Fruit fly (Drosophila melanogaster) whole organism, embryonic: ENCODE measurements around the gene HemK1.
A peak's percentile ranks its signal among the peaks of the same experiment; 100 is the strongest.

Experiments used
- Bdp1 ChIP-seq: fragments of 200-800 bp; sonication (Bioruptor generic); optimal IDR thresholded peaks from 3 replicates; lab custom pipeline; 2016; ENCODE audit warnings: missing biosample characterization, missing genetic modification characterization
- CG11085 ChIP-seq: fragments of 200-800 bp; sonication (Bioruptor generic); IDR thresholded peaks from 2 replicates; pipeline ENCODE4 v1.3.6; 2022; ENCODE audit warnings: missing biosample characterization, missing genetic modification characterization
- CG11504 ChIP-seq: fragments of 200-800 bp; sonication (Bioruptor generic); optimal IDR thresholded peaks from 3 replicates; lab custom pipeline; 2019; ENCODE audit warnings: missing biosample characterization, mild to moderate bottlenecking, missing genetic modification characterization, moderate library complexity
- CG1233 ChIP-seq: fragments of 200-800 bp; sonication (Bioruptor generic); optimal IDR thresholded peaks from 4 replicates; lab custom pipeline; 2018; ENCODE audit warnings: missing biosample characterization, mild to moderate bottlenecking, missing genetic modification characterization
- CG12659 ChIP-seq: fragments of 200-800 bp; sonication (Bioruptor generic); optimal IDR thresholded peaks from 3 replicates; lab custom pipeline; 2017; ENCODE audit warnings: mild to moderate bottlenecking, missing biosample characterization, missing genetic modification reagents, missing genetic modification characterization
- CG13624 ChIP-seq: fragments of 200-800 bp; sonication (Bioruptor generic); optimal IDR thresholded peaks from 2 replicates; lab custom pipeline; 2016; ENCODE audit warnings: missing biosample characterization, missing genetic modification characterization
- CG14667 ChIP-seq: fragments of 200-800 bp; sonication (Bioruptor generic); IDR thresholded peaks from 2 replicates; pipeline ENCODE4 v1.3.6; 2022; ENCODE audit warnings: missing biosample characterization, missing genetic modification characterization
- CG15696 ChIP-seq: fragments of 200-800 bp; sonication (Bioruptor generic); optimal IDR thresholded peaks from 2 replicates; lab custom pipeline; 2019; ENCODE audit warnings: missing biosample characterization, mild to moderate bottlenecking, missing genetic modification characterization, moderate library complexity
- CG1647 ChIP-seq: fragments of 200-800 bp; sonication (Bioruptor generic); optimal IDR thresholded peaks from 3 replicates; lab custom pipeline; 2016; ENCODE audit warnings: missing biosample characterization, missing genetic modification characterization
- CG17912 ChIP-seq: fragments of 200-800 bp; sonication (Bioruptor generic); optimal IDR thresholded peaks from 2 replicates; lab custom pipeline; 2018; ENCODE audit warnings: missing biosample characterization, mild to moderate bottlenecking, missing genetic modification characterization
- CG2199 ChIP-seq: fragments of 200-800 bp; sonication (Bioruptor generic); IDR thresholded peaks from 3 replicates; pipeline ENCODE4 v1.3.6; 2022; ENCODE audit warnings: missing biosample characterization, missing genetic modification characterization
- CG2712 ChIP-seq: fragments of 200-800 bp; optimal IDR thresholded peaks from 3 replicates; lab custom pipeline; 2019; ENCODE audit warnings: missing biosample characterization, mild to moderate bottlenecking, missing genetic modification characterization, moderate library complexity
- CG3065 ChIP-seq: fragments of 200-800 bp; sonication (Bioruptor generic); optimal IDR thresholded peaks from 2 replicates; lab custom pipeline; 2016; ENCODE audit warnings: missing biosample characterization, missing genetic modification characterization
- CG31388 ChIP-seq: fragments of 200-800 bp; sonication (Bioruptor generic); optimal IDR thresholded peaks from 2 replicates; lab custom pipeline; 2016; ENCODE audit warnings: missing biosample characterization, missing genetic modification characterization
- CG34224 ChIP-seq: fragments of 200-800 bp; sonication (Bioruptor generic); IDR thresholded peaks from 3 replicates; pipeline ENCODE4 v1.3.6; 2022; ENCODE audit warnings: missing biosample characterization, missing genetic modification characterization; ENCODE audit not compliant: partially characterized antibody
- CG4854 ChIP-seq: fragments of 200-800 bp; sonication (Bioruptor generic); optimal IDR thresholded peaks from 2 replicates; lab custom pipeline; 2016; ENCODE audit warnings: missing biosample characterization, missing genetic modification characterization, inconsistent platforms
- CG7963 ChIP-seq: fragments of 200-800 bp; sonication (Bioruptor generic); IDR thresholded peaks from 3 replicates; pipeline ENCODE4 v1.3.6; 2022; ENCODE audit warnings: missing biosample characterization, missing genetic modification characterization; ENCODE audit not compliant: partially characterized antibody
- CG8290 ChIP-seq, 3 experiments: fragments of 200-800 bp; sonication (Bioruptor generic); optimal IDR thresholded peaks; 2 replicates each; lab custom pipeline; 2016 to 2019; ENCODE audit warnings: missing biosample characterization in 3 of 3, missing genetic modification characterization in 3 of 3, mild to moderate bottlenecking in 2 of 3, moderate library complexity in 1 of 3
- CTCF ChIP-seq: fragments of 200-800 bp; sonication (Bioruptor generic); optimal IDR thresholded peaks from 2 replicates; lab custom pipeline; 2017; ENCODE audit warnings: missing biosample characterization, mild to moderate bottlenecking, missing genetic modification characterization, moderate library complexity
- Dfd ChIP-seq, 2 experiments: fragments of >200 bp; optimal IDR thresholded peaks; 2 replicates each; lab custom pipeline; 2017; ENCODE audit warnings: missing biosample characterization in 2 of 2, missing genetic modification characterization in 2 of 2
- Fer1 ChIP-seq: fragments of 200-800 bp; sonication (Bioruptor generic); optimal IDR thresholded peaks from 2 replicates; lab custom pipeline; 2017; ENCODE audit warnings: missing biosample characterization, mild to moderate bottlenecking, missing genetic modification characterization
- HLHmδ ChIP-seq: fragments of 200-800 bp; sonication (Bioruptor generic); optimal IDR thresholded peaks from 2 replicates; lab custom pipeline; 2018; ENCODE audit warnings: missing biosample characterization, mild to moderate bottlenecking, missing genetic modification characterization, moderate library complexity
- Jarid2 ChIP-seq: fragments of 200-800 bp; sonication (Bioruptor generic); optimal IDR thresholded peaks from 3 replicates; lab custom pipeline; 2017; ENCODE audit warnings: mild to moderate bottlenecking, missing biosample characterization, missing genetic modification reagents, missing genetic modification characterization
- Mes4 ChIP-seq: fragments of 200-800 bp; sonication (Bioruptor generic); optimal IDR thresholded peaks from 2 replicates; lab custom pipeline; 2016; ENCODE audit warnings: missing biosample characterization, missing genetic modification characterization
- NC2α ChIP-seq: fragments of 200-800 bp; sonication (Bioruptor generic); optimal IDR thresholded peaks from 2 replicates; lab custom pipeline; 2016; ENCODE audit warnings: missing biosample characterization, missing genetic modification characterization
- Optix ChIP-seq: fragments of 200-800 bp; sonication (Bioruptor generic); IDR thresholded peaks from 3 replicates; pipeline ENCODE4 v1.3.6; 2022; ENCODE audit warnings: missing biosample characterization, missing genetic modification characterization
- PHDP ChIP-seq: fragments of 200-800 bp; sonication (Bioruptor generic); optimal IDR thresholded peaks from 3 replicates; lab custom pipeline; 2018; ENCODE audit warnings: missing biosample characterization, mild to moderate bottlenecking, missing genetic modification characterization, moderate library complexity
- Scr ChIP-seq: fragments of 200-800 bp; sonication (Bioruptor generic); IDR thresholded peaks from 2 replicates; pipeline ENCODE4 v1.3.6; 2022; ENCODE audit warnings: missing biosample characterization, missing genetic modification characterization; ENCODE audit not compliant: partially characterized antibody
- Sry-β ChIP-seq: fragments of 200-800 bp; sonication (Bioruptor generic); optimal IDR thresholded peaks from 2 replicates; lab custom pipeline; 2018; ENCODE audit warnings: missing biosample characterization, mild to moderate bottlenecking, missing genetic modification characterization, moderate library complexity
- Taf1 ChIP-seq: fragments of 200-800 bp; sonication (Bioruptor generic); IDR thresholded peaks from 2 replicates; pipeline ENCODE4 v1.3.6; 2022; ENCODE audit warnings: missing biosample characterization, missing genetic modification characterization
- ase ChIP-seq: fragments of 200-800 bp; sonication (Bioruptor generic); IDR thresholded peaks from 3 replicates; pipeline ENCODE4 v1.3.6; 2022; ENCODE audit warnings: missing biosample characterization, missing genetic modification characterization
- ato ChIP-seq: fragments of 200-800 bp; sonication (Bioruptor generic); IDR thresholded peaks from 2 replicates; pipeline ENCODE4 v1.3.6; 2022; ENCODE audit warnings: missing biosample characterization, missing genetic modification characterization; ENCODE audit not compliant: partially characterized antibody
- caup ChIP-seq: fragments of 200-800 bp; sonication (Bioruptor generic); optimal IDR thresholded peaks from 3 replicates; lab custom pipeline; 2017; ENCODE audit warnings: missing biosample characterization, mild to moderate bottlenecking, missing genetic modification characterization, moderate library complexity; ENCODE audit not compliant: severe bottlenecking
- cg ChIP-seq: fragments of 200-800 bp; sonication (Bioruptor generic); optimal IDR thresholded peaks from 3 replicates; lab custom pipeline; 2019; ENCODE audit warnings: missing biosample characterization, mild to moderate bottlenecking, missing genetic modification characterization, moderate library complexity
- ci ChIP-seq: fragments of 200-800 bp; sonication (Bioruptor generic); IDR thresholded peaks from 3 replicates; pipeline ENCODE4 v1.3.6; 2022; ENCODE audit warnings: missing biosample characterization, missing genetic modification characterization
- dmrt11E ChIP-seq: fragments of 200-800 bp; sonication (Bioruptor generic); optimal IDR thresholded peaks from 3 replicates; lab custom pipeline; 2018; ENCODE audit warnings: missing biosample characterization, mild to moderate bottlenecking, missing genetic modification characterization, moderate library complexity
- emc ChIP-seq: fragments of 200-800 bp; sonication (Bioruptor generic); optimal IDR thresholded peaks from 2 replicates; lab custom pipeline; 2016; ENCODE audit warnings: missing biosample characterization, missing genetic modification characterization
- fd3F ChIP-seq: fragments of 200-800 bp; sonication (Bioruptor generic); optimal IDR thresholded peaks from 2 replicates; lab custom pipeline; 2018; ENCODE audit warnings: missing biosample characterization, mild to moderate bottlenecking, missing genetic modification characterization, moderate library complexity
- ken ChIP-seq: fragments of 200-800 bp; sonication (Bioruptor generic); IDR thresholded peaks from 3 replicates; pipeline ENCODE4 v1.3.6; 2022; ENCODE audit warnings: missing biosample characterization, missing genetic modification characterization
- knrl ChIP-seq: fragments of 200-800 bp; sonication (Bioruptor generic); IDR thresholded peaks from 3 replicates; pipeline ENCODE4 v1.3.6; 2022; ENCODE audit warnings: missing biosample characterization, missing genetic modification characterization; ENCODE audit not compliant: partially characterized antibody
- nerfin-1 ChIP-seq: fragments of 200-800 bp; sonication (Bioruptor generic); optimal IDR thresholded peaks from 3 replicates; lab custom pipeline; 2019; ENCODE audit warnings: missing biosample characterization, mild to moderate bottlenecking, missing genetic modification characterization, moderate library complexity
- odd ChIP-seq: fragments of 200-800 bp; sonication (Bioruptor generic); optimal IDR thresholded peaks from 2 replicates; lab custom pipeline; 2017; ENCODE audit warnings: missing biosample characterization, mild to moderate bottlenecking, missing genetic modification characterization
- p53 ChIP-seq: fragments of 200-800 bp; sonication (Bioruptor generic); optimal IDR thresholded peaks from 2 replicates; lab custom pipeline; 2016; ENCODE audit warnings: missing biosample characterization, missing genetic modification characterization
- ranshi ChIP-seq: fragments of 200-800 bp; sonication (Bioruptor generic); IDR thresholded peaks from 2 replicates; pipeline ENCODE4 v1.3.6; 2022; ENCODE audit warnings: missing biosample characterization, missing genetic modification characterization
- schlank ChIP-seq: fragments of 200-800 bp; sonication (Bioruptor generic); optimal IDR thresholded peaks from 2 replicates; lab custom pipeline; 2018; ENCODE audit warnings: missing biosample characterization, mild to moderate bottlenecking, missing genetic modification characterization
- sim ChIP-seq: fragments of 200-800 bp; sonication (Bioruptor generic); IDR thresholded peaks from 2 replicates; pipeline ENCODE4 v1.3.6; 2022; ENCODE audit warnings: missing biosample characterization, missing genetic modification characterization
- sqz ChIP-seq: fragments of 200-800 bp; sonication (Bioruptor generic); optimal IDR thresholded peaks from 3 replicates; lab custom pipeline; 2018; ENCODE audit warnings: missing biosample characterization, mild to moderate bottlenecking, missing genetic modification characterization
- tio ChIP-seq: fragments of 200-800 bp; sonication (Bioruptor generic); optimal IDR thresholded peaks from 2 replicates; lab custom pipeline; 2017; ENCODE audit warnings: missing biosample characterization, missing genetic modification characterization, inconsistent platforms
- wor ChIP-seq: fragments of 200-800 bp; sonication (Bioruptor generic); IDR thresholded peaks from 2 replicates; pipeline ENCODE4 v1.3.6; 2022; ENCODE audit warnings: missing biosample characterization, missing genetic modification characterization
- yki ChIP-seq: fragments of >200 bp; optimal IDR thresholded peaks from 3 replicates; lab custom pipeline; 2018
- z ChIP-seq: fragments of 200-800 bp; sonication (Bioruptor generic); IDR thresholded peaks from 3 replicates; pipeline ENCODE4 v1.3.6; 2022; ENCODE audit warnings: missing biosample characterization, missing genetic modification characterization

HemK1 gene

dm6 chr2L:6462259-6462658 lies 5.2 kb downstream of the HemK1 start (continued):
- no peak for TF ChIP-seq Jarid2 (GFP tag; lab: Kevin White, UChicago)
- TF ChIP-seq p53 (GFP tag; lab: Kevin White, UChicago) = no peak
- no peak for TF ChIP-seq CG34224
- TF ChIP-seq Optix (GFP tag; lab: Robert Waterston, UW) = 0 out of 3 replicates have a peak, but pooled peaks have one; percentile 29
- peak; percentile 3 for TF ChIP-seq CG1647 (GFP tag; lab: Kevin White, UChicago)
- TF ChIP-seq Fer1 (GFP tag; lab: Kevin White, UChicago) = no peak
- no peak for TF ChIP-seq emc (GFP tag; lab: Kevin White, UChicago)
- TF ChIP-seq CG8290 (GFP tag; optimal IDR thresholded peaks at IDR 0.05; lab: Kevin White, UChicago) = no peak
- TF ChIP-seq CG8290 (tag; optimal IDR thresholded peaks at IDR 0.05; lab: Kevin White, UChicago) = peak; percentile 10 to 31
- no peak for TF ChIP-seq CG11504
- TF ChIP-seq schlank (tag; lab: Kevin White, UChicago) = no peak
- no peak for TF ChIP-seq CTCF (GFP tag; lab: Kevin White, UChicago)
- no peak for TF ChIP-seq nerfin-1
- TF ChIP-seq dmrt11E (tag; lab: Kevin White, UChicago) = peak; percentile 10
- no peak for TF ChIP-seq CG17912 (GFP tag; lab: Kevin White, UChicago)
- TF ChIP-seq ranshi (GFP tag; lab: Robert Waterston, UW) = no peak
- TF ChIP-seq z = no peak
- TF ChIP-seq CG14667 (GFP tag; lab: Robert Waterston, UW) = no peak
- TF ChIP-seq sqz (GFP tag; lab: Kevin White, UChicago) = no peak
- TF ChIP-seq CG31388 (GFP tag; lab: Kevin White, UChicago) = no peak
- no peak for TF ChIP-seq wor (GFP tag; lab: Robert Waterston, UW)
- no peak for TF ChIP-seq PHDP (tag; lab: Kevin White, UChicago)
- TF ChIP-seq Mes4 (GFP tag; lab: Kevin White, UChicago) = peak; percentile 10
- TF ChIP-seq fd3F = no peak
- no peak for TF ChIP-seq ato
- TF ChIP-seq CG7963 (GFP tag; lab: Robert Waterston, UW) = no peak
- TF ChIP-seq Sry-β (GFP tag; lab: Kevin White, UChicago) = no peak
- no peak for TF ChIP-seq Dfd (GFP tag; optimal IDR thresholded peaks at IDR 0.05; lab: Kevin White, UChicago)
- no peak for TF ChIP-seq cg (GFP tag; lab: Kevin White, UChicago)
- no peak for TF ChIP-seq CG12659
- 0 out of 3 replicates have a peak, but pooled peaks have one; percentile 67 for TF ChIP-seq ci (GFP tag; lab: Robert Waterston, UW)
- peak; percentile 49; the same call in 1 of the 3 replicates for TF ChIP-seq CG2199 (GFP tag; lab: Robert Waterston, UW)
- no peak for TF ChIP-seq tio
- no peak for TF ChIP-seq HLHmδ
- peak; percentile 21; the same call in 1 of the 3 replicates for TF ChIP-seq ken (GFP tag; lab: Robert Waterston, UW)
- no peak for TF ChIP-seq CG4854
- TF ChIP-seq CG13624 (GFP tag; lab: Kevin White, UChicago) = no peak
- TF ChIP-seq ase (GFP tag; lab: Robert Waterston, UW) = 0 out of 3 replicates have a peak, but pooled peaks have one; percentile 12
- no peak for TF ChIP-seq NC2α (GFP tag; lab: Kevin White, UChicago)
- no peak for TF ChIP-seq yki (lab: Kevin White, UChicago)
- TF ChIP-seq sim = no peak
- no peak for TF ChIP-seq CG1233
- peak; percentile 5 for TF ChIP-seq CG15696 (tag; lab: Kevin White, UChicago)
- TF ChIP-seq caup (GFP tag; lab: Kevin White, UChicago) = no peak
- no peak for TF ChIP-seq Taf1 (GFP tag; lab: Robert Waterston, UW)
- TF ChIP-seq knrl = no peak
- no peak for TF ChIP-seq CG11085
- TF ChIP-seq Scr (GFP tag; lab: Robert Waterston, UW) = no peak
- TF ChIP-seq CG3065 = no peak
- peak; percentile 10 for TF ChIP-seq odd (GFP tag; lab: Kevin White, UChicago)
- TF ChIP-seq CG2712 = no peak
- no peak for TF ChIP-seq Bdp1 (GFP tag; lab: Kevin White, UChicago)
